Worm (Caenorhabditis elegans) whole organism, early embryonic: ENCODE data around the gene aqp-1.

ENCODE experiments used
- ama-1 ChIP-seq: fragments of 150-350 bp; optimal IDR thresholded peaks from 2 replicates; lab custom pipeline; 2014
- ceh-36 ChIP-seq: sonication (generic microtip); optimal IDR thresholded peaks from 2 replicates; lab custom pipeline; 2016; ENCODE audit warnings: missing genetic modification characterization, inconsistent platforms, missing compliant biosample characterization
- flt-1 ChIP-seq: fragments of 200-800 bp; sonication (Bioruptor generic); IDR thresholded peaks from 2 replicates; pipeline ENCODE4 v1.3.6; 2022; ENCODE audit warnings: missing genetic modification characterization, missing compliant biosample characterization
- hmbx-1 ChIP-seq: sonication (generic microtip); optimal IDR thresholded peaks from 2 replicates; lab custom pipeline; 2016; ENCODE audit warnings: mild to moderate bottlenecking, missing genetic modification characterization, missing compliant biosample characterization
- hmg-4 ChIP-seq: fragments of 200-800 bp; sonication (Bioruptor generic); optimal IDR thresholded peaks from 2 replicates; lab custom pipeline; 2018; ENCODE audit warnings: mild to moderate bottlenecking, missing genetic modification characterization, missing compliant biosample characterization
- scrt-1 ChIP-seq: fragments of 200-800 bp; sonication (Bioruptor generic); IDR thresholded peaks from 2 replicates; pipeline ENCODE4 v1.3.6; 2022; ENCODE audit warnings: missing genetic modification characterization, missing compliant biosample characterization

DNA sequence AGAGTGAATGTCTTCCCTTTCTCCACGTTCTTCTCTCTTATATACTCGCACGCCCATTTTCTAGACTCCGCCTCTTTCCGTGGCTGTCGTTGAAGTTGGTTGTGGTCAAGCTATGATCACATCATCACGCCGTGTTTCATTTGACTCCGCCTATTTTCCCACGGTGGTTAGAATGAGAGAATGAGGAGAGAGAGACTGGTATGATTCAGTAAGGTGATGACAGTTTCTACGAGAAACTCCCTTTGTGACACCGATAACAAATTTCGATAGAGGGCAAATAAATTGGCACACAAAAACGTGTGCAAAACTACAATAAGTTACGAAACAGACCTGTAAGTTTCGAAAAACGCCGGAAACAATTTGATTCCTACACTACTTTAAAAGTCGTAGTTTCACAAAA is 42.4 kb upstream of the aqp-1 start:
- no peak for TF ChIP-seq hmbx-1 (tag; lab: Kevin White, UChicago)
- TF ChIP-seq ama-1: no peak
- TF ChIP-seq flt-1 (GFP tag; lab: Robert Waterston, UW): no peak
- no peak for TF ChIP-seq ceh-36
- TF ChIP-seq hmg-4 (GFP tag; lab: Kevin White, UChicago): no peak
- TF ChIP-seq scrt-1 (GFP tag; lab: Robert Waterston, UW): no peak
